Fruit fly (Drosophila melanogaster) whole organism, embryonic: ENCODE data around the gene Hsp67Ba.

Experiments used
- Antp ChIP-seq: fragments of 200-800 bp; sonication (Bioruptor generic); optimal IDR thresholded peaks from 3 replicates; lab custom pipeline; 2016; ENCODE audit warnings: missing biosample characterization, missing genetic modification characterization
- Bgb ChIP-seq: fragments of 200-800 bp; sonication (Bioruptor generic); IDR thresholded peaks from 2 replicates; pipeline ENCODE4 v1.3.6; 2022; ENCODE audit warnings: missing biosample characterization, missing genetic modification characterization; ENCODE audit not compliant: partially characterized antibody
- CG10565 ChIP-seq: fragments of 200-800 bp; sonication (Bioruptor generic); optimal IDR thresholded peaks from 3 replicates; lab custom pipeline; 2016; ENCODE audit warnings: missing biosample characterization, mild to moderate bottlenecking, missing genetic modification characterization
- CG11560 ChIP-seq: fragments of 200-800 bp; sonication (Bioruptor generic); IDR thresholded peaks from 3 replicates; pipeline ENCODE4 v1.3.6; 2022; ENCODE audit warnings: missing biosample characterization, missing genetic modification characterization
- CG13424 ChIP-seq: fragments of 200-800 bp; sonication (Bioruptor generic); optimal IDR thresholded peaks from 2 replicates; lab custom pipeline; 2019; ENCODE audit warnings: missing biosample characterization, mild to moderate bottlenecking, missing genetic modification characterization, moderate library complexity
- CG15011 ChIP-seq: fragments of 200-800 bp; sonication (Bioruptor generic); optimal IDR thresholded peaks from 3 replicates; lab custom pipeline; 2018; ENCODE audit warnings: missing biosample characterization, mild to moderate bottlenecking, missing genetic modification characterization
- CG16815 ChIP-seq: fragments of 200-800 bp; sonication (Bioruptor generic); optimal IDR thresholded peaks from 3 replicates; lab custom pipeline; 2017; ENCODE audit warnings: missing biosample characterization, mild to moderate bottlenecking, missing genetic modification characterization
- CG16863 ChIP-seq: fragments of 200-800 bp; sonication (Bioruptor generic); optimal IDR thresholded peaks from 3 replicates; lab custom pipeline; 2016; ENCODE audit warnings: missing biosample characterization, missing genetic modification characterization
- CG17328 ChIP-seq: fragments of 200-800 bp; sonication (Bioruptor generic); IDR thresholded peaks from 2 replicates; pipeline ENCODE4 v1.3.6; 2022; ENCODE audit warnings: missing biosample characterization, missing genetic modification characterization
- CG17568 ChIP-seq: fragments of 200-800 bp; sonication (Bioruptor generic); optimal IDR thresholded peaks from 2 replicates; lab custom pipeline; 2018; ENCODE audit warnings: missing biosample characterization, mild to moderate bottlenecking, missing genetic modification characterization, moderate library complexity
- CG18599 ChIP-seq: fragments of 200-800 bp; sonication (Bioruptor generic); optimal IDR thresholded peaks from 3 replicates; lab custom pipeline; 2017; ENCODE audit warnings: missing biosample characterization, missing genetic modification characterization, mild to moderate bottlenecking, moderate library complexity, missing genetic modification reagents
- CG2199 ChIP-seq: fragments of 200-800 bp; sonication (Bioruptor generic); IDR thresholded peaks from 3 replicates; pipeline ENCODE4 v1.3.6; 2022; ENCODE audit warnings: missing biosample characterization, missing genetic modification characterization
- CG30431 ChIP-seq: fragments of 200-800 bp; sonication (Bioruptor generic); optimal IDR thresholded peaks from 2 replicates; lab custom pipeline; 2017; ENCODE audit warnings: missing biosample characterization, missing genetic modification characterization
- CG31365 ChIP-seq: fragments of 200-800 bp; sonication (Bioruptor generic); optimal IDR thresholded peaks from 2 replicates; lab custom pipeline; 2018; ENCODE audit warnings: missing biosample characterization, mild to moderate bottlenecking, missing genetic modification characterization
- CG32532 ChIP-seq: fragments of 200-800 bp; sonication (Bioruptor generic); IDR thresholded peaks from 2 replicates; pipeline ENCODE4 v1.3.6; 2022; ENCODE audit warnings: missing biosample characterization, missing genetic modification characterization
- CG3281 ChIP-seq: fragments of 200-800 bp; sonication (Bioruptor generic); optimal IDR thresholded peaks from 3 replicates; lab custom pipeline; 2017; ENCODE audit warnings: missing biosample characterization, mild to moderate bottlenecking, missing genetic modification characterization
- CG4730 ChIP-seq: fragments of 200-800 bp; sonication (Bioruptor generic); IDR thresholded peaks from 2 replicates; pipeline ENCODE4 v1.3.6; 2022; ENCODE audit warnings: missing biosample characterization, missing genetic modification characterization
- CG8924 ChIP-seq: fragments of 200-800 bp; optimal IDR thresholded peaks from 3 replicates; lab custom pipeline; 2019; ENCODE audit warnings: missing biosample characterization, mild to moderate bottlenecking, missing genetic modification characterization, moderate library complexity
- CG9437 ChIP-seq: fragments of 200-800 bp; sonication (Bioruptor generic); optimal IDR thresholded peaks from 2 replicates; lab custom pipeline; 2018; ENCODE audit warnings: missing biosample characterization, mild to moderate bottlenecking, missing genetic modification characterization
- CTCF ChIP-seq: fragments of 200-800 bp; sonication (Bioruptor generic); optimal IDR thresholded peaks from 2 replicates; lab custom pipeline; 2017; ENCODE audit warnings: missing biosample characterization, mild to moderate bottlenecking, missing genetic modification characterization, moderate library complexity
- Dek ChIP-seq: fragments of 200-800 bp; sonication (Bioruptor generic); optimal IDR thresholded peaks from 3 replicates; lab custom pipeline; 2019; ENCODE audit warnings: missing biosample characterization, mild to moderate bottlenecking, missing genetic modification characterization, moderate library complexity
- Drgx ChIP-seq: fragments of 200-800 bp; sonication (Bioruptor generic); IDR thresholded peaks from 2 replicates; pipeline ENCODE4 v1.3.6; 2022; ENCODE audit warnings: missing biosample characterization, missing genetic modification characterization
- ERR ChIP-seq: fragments of 200-800 bp; sonication (Bioruptor generic); optimal IDR thresholded peaks from 2 replicates; lab custom pipeline; 2016; ENCODE audit warnings: missing biosample characterization, missing genetic modification characterization
- Eip74EF ChIP-seq, 2 experiments: fragments of 200-800 bp in 1 of 2; fragments of >200 bp in 1 of 2; sonication (Bioruptor generic) in 1 of 2; optimal IDR thresholded peaks; 2 replicates each; lab custom pipeline; 2017 to 2019; ENCODE audit warnings: missing biosample characterization in 2 of 2, missing genetic modification characterization in 2 of 2, mild to moderate bottlenecking in 1 of 2, moderate library complexity in 1 of 2
- Gsc ChIP-seq: fragments of 200-800 bp; sonication (Bioruptor generic); IDR thresholded peaks from 2 replicates; pipeline ENCODE4 v1.3.6; 2022; ENCODE audit warnings: missing biosample characterization, missing genetic modification characterization
- Lim3 ChIP-seq: fragments of 200-800 bp; sonication (Bioruptor generic); IDR thresholded peaks from 2 replicates; pipeline ENCODE4 v1.3.6; 2022; ENCODE audit warnings: missing biosample characterization, missing genetic modification characterization
- Mad ChIP-seq: fragments of 200-800 bp; sonication (Bioruptor generic); optimal IDR thresholded peaks from 2 replicates; lab custom pipeline; 2016; ENCODE audit warnings: missing biosample characterization, missing genetic modification characterization
- Myb ChIP-seq: fragments of 200-800 bp; sonication (Bioruptor generic); optimal IDR thresholded peaks from 2 replicates; lab custom pipeline; 2016; ENCODE audit warnings: missing biosample characterization, missing genetic modification characterization
- NfI ChIP-seq: fragments of 200-800 bp; sonication (Bioruptor generic); optimal IDR thresholded peaks from 3 replicates; lab custom pipeline; 2018; ENCODE audit warnings: missing biosample characterization, mild to moderate bottlenecking, missing genetic modification characterization, moderate library complexity
- Oaz ChIP-seq: fragments of 200-800 bp; sonication (Bioruptor generic); IDR thresholded peaks from 2 replicates; pipeline ENCODE4 v1.3.6; 2022; ENCODE audit warnings: missing biosample characterization, missing genetic modification characterization
- Six4 ChIP-seq: fragments of 200-800 bp; sonication (Bioruptor generic); optimal IDR thresholded peaks from 2 replicates; lab custom pipeline; 2016; ENCODE audit warnings: missing biosample characterization, missing genetic modification characterization
- bcd ChIP-seq: fragments of 200-800 bp; sonication (Bioruptor generic); optimal IDR thresholded peaks from 2 replicates; lab custom pipeline; 2017; ENCODE audit warnings: missing biosample characterization, mild to moderate bottlenecking, missing genetic modification characterization
- caup ChIP-seq: fragments of 200-800 bp; sonication (Bioruptor generic); optimal IDR thresholded peaks from 3 replicates; lab custom pipeline; 2017; ENCODE audit warnings: missing biosample characterization, mild to moderate bottlenecking, missing genetic modification characterization, moderate library complexity; ENCODE audit not compliant: severe bottlenecking
- cg ChIP-seq: fragments of 200-800 bp; sonication (Bioruptor generic); optimal IDR thresholded peaks from 3 replicates; lab custom pipeline; 2019; ENCODE audit warnings: missing biosample characterization, mild to moderate bottlenecking, missing genetic modification characterization, moderate library complexity
- crol ChIP-seq: fragments of 200-800 bp; sonication (Bioruptor generic); IDR thresholded peaks from 2 replicates; pipeline ENCODE4 v1.3.6; 2022; ENCODE audit warnings: missing biosample characterization, missing genetic modification characterization
- dimm ChIP-seq: fragments of 200-800 bp; sonication (Bioruptor generic); IDR thresholded peaks from 2 replicates; pipeline ENCODE4 v1.3.6; 2022; ENCODE audit warnings: missing biosample characterization, missing genetic modification characterization
- ems ChIP-seq: fragments of 200-800 bp; sonication (Bioruptor generic); optimal IDR thresholded peaks from 3 replicates; lab custom pipeline; 2016; ENCODE audit warnings: missing biosample characterization, missing genetic modification characterization
- exex ChIP-seq: fragments of 200-800 bp; sonication (Bioruptor generic); optimal IDR thresholded peaks from 4 replicates; lab custom pipeline; 2018; ENCODE audit warnings: missing biosample characterization, mild to moderate bottlenecking, missing genetic modification characterization, moderate library complexity
- gsb ChIP-seq: fragments of 200-800 bp; sonication (Bioruptor generic); IDR thresholded peaks from 2 replicates; pipeline ENCODE4 v1.3.6; 2022; ENCODE audit warnings: missing biosample characterization, missing genetic modification characterization
- ham ChIP-seq: fragments of 200-800 bp; sonication (Bioruptor generic); IDR thresholded peaks from 2 replicates; pipeline ENCODE4 v1.3.6; 2022; ENCODE audit warnings: missing biosample characterization, missing genetic modification characterization
- hb ChIP-seq: fragments of 200-800 bp; sonication (Bioruptor generic); IDR thresholded peaks from 3 replicates; pipeline ENCODE4 v1.3.6; 2022; ENCODE audit warnings: missing biosample characterization, missing genetic modification characterization; ENCODE audit not compliant: partially characterized antibody
- jumu ChIP-seq: fragments of 200-800 bp; sonication (Bioruptor generic); optimal IDR thresholded peaks from 3 replicates; lab custom pipeline; 2016; ENCODE audit warnings: missing biosample characterization, missing genetic modification characterization
- knrl ChIP-seq: fragments of 200-800 bp; sonication (Bioruptor generic); IDR thresholded peaks from 3 replicates; pipeline ENCODE4 v1.3.6; 2022; ENCODE audit warnings: missing biosample characterization, missing genetic modification characterization; ENCODE audit not compliant: partially characterized antibody
- lmd ChIP-seq: fragments of 200-800 bp; sonication (Bioruptor generic); IDR thresholded peaks from 2 replicates; pipeline ENCODE4 v1.3.6; 2022; ENCODE audit warnings: missing biosample characterization, missing genetic modification characterization
- onecut ChIP-seq: fragments of 200-800 bp; sonication (Bioruptor generic); IDR thresholded peaks from 2 replicates; pipeline ENCODE4 v1.3.6; 2022; ENCODE audit warnings: missing biosample characterization, missing genetic modification characterization
- phol ChIP-seq: fragments of 200-800 bp; sonication (Bioruptor generic); optimal IDR thresholded peaks from 3 replicates; lab custom pipeline; 2018; ENCODE audit warnings: missing biosample characterization, mild to moderate bottlenecking, missing genetic modification characterization, moderate library complexity
- sc ChIP-seq, 3 experiments: fragments of >200 bp in 2 of 3; fragments of 200-800 bp in 1 of 3; sonication (Bioruptor generic) in 1 of 3; optimal IDR thresholded peaks; 2 replicates in 2 of 3; 3 replicates in 1 of 3; lab custom pipeline; 2017; ENCODE audit warnings: mild to moderate bottlenecking in 1 of 3, missing biosample characterization in 1 of 3, missing genetic modification characterization in 1 of 3, missing genetic modification reagents in 1 of 3
- sisA ChIP-seq: fragments of 200-800 bp; sonication (Bioruptor generic); IDR thresholded peaks from 2 replicates; pipeline ENCODE4 v1.3.6; 2022; ENCODE audit warnings: missing biosample characterization, missing genetic modification characterization
- sna ChIP-seq: fragments of 200-800 bp; sonication (Bioruptor generic); IDR thresholded peaks from 2 replicates; pipeline ENCODE4 v1.3.6; 2022; ENCODE audit warnings: missing biosample characterization, missing genetic modification characterization; ENCODE audit not compliant: partially characterized antibody
- tap ChIP-seq: fragments of 200-800 bp; optimal IDR thresholded peaks from 3 replicates; lab custom pipeline; 2019; ENCODE audit warnings: missing biosample characterization, mild to moderate bottlenecking, missing genetic modification characterization, moderate library complexity
- vnd ChIP-seq: fragments of 200-800 bp; sonication (Bioruptor generic); IDR thresholded peaks from 3 replicates; pipeline ENCODE4 v1.3.6; 2022; ENCODE audit warnings: missing biosample characterization, missing genetic modification characterization; ENCODE audit not compliant: partially characterized antibody

Gene Hsp67Ba

dm6 chr3L:9349314-9349733 is 30.0 kb downstream of the Hsp67Ba start, which contains the start of gene PGRP-LF (continued):
- no peak for TF ChIP-seq Mad (GFP tag; lab: Kevin White, UChicago)
- no peak for TF ChIP-seq CTCF (GFP tag; lab: Kevin White, UChicago)
- no peak for TF ChIP-seq Lim3 (GFP tag; lab: Robert Waterston, UW)
- no peak for TF ChIP-seq sc (optimal IDR thresholded peaks at IDR 0.05; lab: Kevin White, UChicago)
- no peak for TF ChIP-seq sc (GFP tag; optimal IDR thresholded peaks at IDR 0.05; lab: Kevin White, UChicago)
- TF ChIP-seq CG9437 (GFP tag; lab: Kevin White, UChicago): no peak
- TF ChIP-seq CG10565 (GFP tag; lab: Kevin White, UChicago): no peak
- no peak for TF ChIP-seq CG2199 (GFP tag; lab: Robert Waterston, UW)
- TF ChIP-seq caup: peak; percentile 24
- TF ChIP-seq onecut: no peak
- no peak for TF ChIP-seq jumu (GFP tag; lab: Kevin White, UChicago)
- TF ChIP-seq exex (tag; lab: Kevin White, UChicago): peak; percentile 2
- TF ChIP-seq CG30431 (GFP tag; lab: Kevin White, UChicago): no peak
- TF ChIP-seq vnd (GFP tag; lab: Robert Waterston, UW): no peak
- peak; percentile 25; the same call in 1 of the 2 replicates for TF ChIP-seq Bgb (GFP tag; lab: Robert Waterston, UW)
- TF ChIP-seq CG13424 (tag; lab: Kevin White, UChicago): no peak
- no peak for TF ChIP-seq Antp
- no peak for TF ChIP-seq bcd
- TF ChIP-seq CG17568 (GFP tag; lab: Kevin White, UChicago): peak; percentile 64
- TF ChIP-seq CG16815: no peak
- no peak for TF ChIP-seq CG15011 (GFP tag; lab: Kevin White, UChicago)
- no peak for TF ChIP-seq Oaz
- no peak for TF ChIP-seq lmd (GFP tag; lab: Robert Waterston, UW)
- TF ChIP-seq Myb (GFP tag; lab: Kevin White, UChicago): no peak
- TF ChIP-seq knrl (GFP tag; lab: Robert Waterston, UW): no peak
- TF ChIP-seq ems (GFP tag; lab: Kevin White, UChicago): no peak
- TF ChIP-seq CG18599 (GFP tag; lab: Kevin White, UChicago): peak; percentile 33
- TF ChIP-seq Drgx (GFP tag; lab: Robert Waterston, UW): no peak
- TF ChIP-seq Gsc: no peak
- TF ChIP-seq Six4 (GFP tag; lab: Kevin White, UChicago): no peak
- TF ChIP-seq hb (GFP tag; lab: Robert Waterston, UW): no peak
- 0 out of 2 replicates have a peak, but pooled peaks have one; percentile 42 for TF ChIP-seq CG32532 (GFP tag; lab: Robert Waterston, UW)
- TF ChIP-seq sna (GFP tag; lab: Robert Waterston, UW): no peak
- TF ChIP-seq Eip74EF (GFP tag; optimal IDR thresholded peaks at IDR 0.05; lab: Kevin White, UChicago): peak in 1 of 2 experiments; percentile 58
- no peak for TF ChIP-seq CG8924 (tag; lab: Kevin White, UChicago)
- TF ChIP-seq CG11560 (tag; lab: Robert Waterston, UW): no peak
- no peak for TF ChIP-seq gsb (GFP tag; lab: Robert Waterston, UW)
- TF ChIP-seq NfI (GFP tag; lab: Kevin White, UChicago): peak; percentile 6
- TF ChIP-seq Dek: no peak
- TF ChIP-seq CG16863 (GFP tag; lab: Kevin White, UChicago): no peak
- TF ChIP-seq phol (tag; lab: Kevin White, UChicago): no peak
- no peak for TF ChIP-seq CG4730 (GFP tag; lab: Robert Waterston, UW)
- no peak for TF ChIP-seq ham (GFP tag; lab: Robert Waterston, UW)
- TF ChIP-seq ERR (GFP tag; lab: Kevin White, UChicago): no peak
- TF ChIP-seq tap: no peak
- TF ChIP-seq crol: no peak
- no peak for TF ChIP-seq CG17328 (GFP tag; lab: Robert Waterston, UW)
- TF ChIP-seq cg (GFP tag; lab: Kevin White, UChicago): peak; percentile 12
- no peak for TF ChIP-seq CG3281 (GFP tag; lab: Kevin White, UChicago)
- no peak for TF ChIP-seq dimm (GFP tag; lab: Robert Waterston, UW)
- TF ChIP-seq CG31365: no peak
- no peak for TF ChIP-seq sisA (GFP tag; lab: Robert Waterston, UW)
